Worm (Caenorhabditis elegans) whole organism, early embryonic: Measurements from ENCODE around the gene C32B5.6.
"Not testable (repeated sequence)": the region's sequence is repeated elsewhere in the genome, so short reads cannot be mapped to it uniquely, and the experiment has no call there.

Experiments
- B0310.2 ChIP-seq: sonication (generic microtip); optimal IDR thresholded peaks from 2 replicates; lab custom pipeline; 2016; ENCODE audit warnings: mild to moderate bottlenecking, missing genetic modification characterization, missing compliant biosample characterization
- F13C5.2 ChIP-seq: sonication (generic microtip); optimal IDR thresholded peaks from 2 replicates; lab custom pipeline; 2017; ENCODE audit warnings: mild to moderate bottlenecking, missing genetic modification characterization, inconsistent platforms, missing compliant biosample characterization
- aly-1 ChIP-seq: sonication (generic microtip); optimal IDR thresholded peaks from 2 replicates; lab custom pipeline; 2016; ENCODE audit warnings: missing genetic modification characterization, missing compliant biosample characterization
- ama-1 ChIP-seq: fragments of 150-350 bp; optimal IDR thresholded peaks from 2 replicates; lab custom pipeline; 2014
- ceh-13 ChIP-seq: fragments of 200-800 bp; sonication (Bioruptor generic); optimal IDR thresholded peaks from 2 replicates; lab custom pipeline; 2018; ENCODE audit warnings: mild to moderate bottlenecking, missing genetic modification characterization, missing compliant biosample characterization
- ceh-36 ChIP-seq: sonication (generic microtip); optimal IDR thresholded peaks from 2 replicates; lab custom pipeline; 2016; ENCODE audit warnings: missing genetic modification characterization, inconsistent platforms, missing compliant biosample characterization
- ets-7 ChIP-seq: sonication (generic microtip); optimal IDR thresholded peaks from 2 replicates; lab custom pipeline; 2016; ENCODE audit warnings: missing genotype, missing genetic modification characterization, missing compliant biosample characterization
- flt-1 ChIP-seq: fragments of 200-800 bp; sonication (Bioruptor generic); IDR thresholded peaks from 2 replicates; pipeline ENCODE4 v1.3.6; 2022; ENCODE audit warnings: missing genetic modification characterization, missing compliant biosample characterization
- hmbx-1 ChIP-seq: sonication (generic microtip); optimal IDR thresholded peaks from 2 replicates; lab custom pipeline; 2016; ENCODE audit warnings: mild to moderate bottlenecking, missing genetic modification characterization, missing compliant biosample characterization
- hmg-4 ChIP-seq: fragments of 200-800 bp; sonication (Bioruptor generic); optimal IDR thresholded peaks from 2 replicates; lab custom pipeline; 2018; ENCODE audit warnings: mild to moderate bottlenecking, missing genetic modification characterization, missing compliant biosample characterization
- hnd-1 ChIP-seq: sonication (generic microtip); optimal IDR thresholded peaks from 2 replicates; lab custom pipeline; 2016; ENCODE audit warnings: missing genetic modification characterization, missing compliant biosample characterization
- pes-1 ChIP-seq: fragments of 200-800 bp; sonication (Bioruptor generic); IDR thresholded peaks from 2 replicates; pipeline ENCODE4 v1.3.6; 2022; ENCODE audit warnings: missing genetic modification reagents, missing genetic modification characterization, missing compliant biosample characterization
- scrt-1 ChIP-seq: fragments of 200-800 bp; sonication (Bioruptor generic); IDR thresholded peaks from 2 replicates; pipeline ENCODE4 v1.3.6; 2022; ENCODE audit warnings: missing genetic modification characterization, missing compliant biosample characterization
- sea-1 ChIP-seq: fragments of 200-800 bp; sonication (Bioruptor generic); conservative IDR thresholded peaks from 2 replicates; pipeline ENCODE4 v1.3.6; 2022; ENCODE audit warnings: missing genetic modification characterization, missing compliant biosample characterization
- tbx-11 ChIP-seq: fragments of 200-800 bp; sonication (Bioruptor generic); IDR thresholded peaks from 2 replicates; pipeline ENCODE4 v1.3.6; 2022; ENCODE audit warnings: missing genetic modification characterization, missing compliant biosample characterization
- tbx-37 ChIP-seq: fragments of 200-800 bp; sonication (Bioruptor generic); conservative IDR thresholded peaks from 2 replicates; pipeline ENCODE4 v1.3.6; 2022; ENCODE audit warnings: missing genetic modification reagents, missing genetic modification characterization, missing compliant biosample characterization
- tra-4 ChIP-seq: sonication (generic microtip); optimal IDR thresholded peaks from 2 replicates; lab custom pipeline; 2017; ENCODE audit warnings: missing genetic modification characterization, missing compliant biosample characterization

Gene C32B5.6

ce11 chrII:937265-937664 lies 30.9 kb upstream of the C32B5.6 start:
- TF ChIP-seq hnd-1 (no peak), sea-1 (GFP tag; lab: Robert Waterston, UW) (0 out of 2 replicates have a peak, but pooled peaks have one; percentile 22)

ce11 chrII:938549-938948 lies 29.7 kb upstream of the C32B5.6 start, which contains the start of gene R07C3.3:
R07C3.3 (plus strand) TSS chrII:938849.
- TF ChIP-seq hmg-4 (no peak), flt-1 (GFP tag; lab: Robert Waterston, UW) (no peak), tbx-37 (GFP tag; lab: Robert Waterston, UW) (no peak), hnd-1 (no peak), pes-1 (GFP tag; lab: Robert Waterston, UW) (no peak), sea-1 (GFP tag; lab: Robert Waterston, UW) (no peak), tra-4 (tag; lab: Kevin White, UChicago) (no peak), hmbx-1 (tag; lab: Kevin White, UChicago) (no peak), ama-1 (lab: Kevin White, UChicago) (no peak), ets-7 (tag; lab: Kevin White, UChicago) (no peak), B0310.2 (no peak), scrt-1 (GFP tag; lab: Robert Waterston, UW) (no peak), ceh-36 (no peak), aly-1 (tag; lab: Kevin White, UChicago) (no peak), ceh-13 (GFP tag; lab: Kevin White, UChicago) (no peak), tbx-11 (GFP tag; lab: Robert Waterston, UW) (no peak)

ce11 chrII:940779-941178 lies 27.4 kb upstream of the C32B5.6 start, which contains the start of gene fbxc-36:
fbxc-36 (plus strand) TSS chrII:940983.
- no peak for TF ChIP-seq sea-1 (GFP tag; lab: Robert Waterston, UW)
- TF ChIP-seq scrt-1 (GFP tag; lab: Robert Waterston, UW) = no peak

- no peak for TF ChIP-seq tbx-11 (GFP tag; lab: Robert Waterston, UW)
- TF ChIP-seq scrt-1 (GFP tag; lab: Robert Waterston, UW) = no peak
- no peak for TF ChIP-seq ceh-13 (GFP tag; lab: Kevin White, UChicago)
- no peak for TF ChIP-seq hnd-1
- TF ChIP-seq tra-4 (tag; lab: Kevin White, UChicago) = no peak
- no peak for TF ChIP-seq hmg-4
- no peak for TF ChIP-seq ets-7 (tag; lab: Kevin White, UChicago)
- no peak for TF ChIP-seq ceh-36
- no peak for TF ChIP-seq F13C5.2 (tag; lab: Kevin White, UChicago)
- TF ChIP-seq B0310.2 = no peak
These were observed 24.4 kb upstream of the C32B5.6 start, which contains the start of gene clec-43 for ce11 chrII:943773-944172. clec-43 (plus strand) TSS chrII:944066.

ce11 chrII:948091-948490 lies 20.1 kb upstream of the C32B5.6 start, which contains the start of gene fbxc-32:
fbxc-32 (minus strand) TSS chrII:948191.
- TF ChIP-seq tbx-11 (GFP tag; lab: Robert Waterston, UW) = no peak
- no peak for TF ChIP-seq flt-1 (GFP tag; lab: Robert Waterston, UW)
- TF ChIP-seq hmg-4 = no peak
- TF ChIP-seq hmbx-1 (tag; lab: Kevin White, UChicago) = no peak
- TF ChIP-seq tbx-37 (GFP tag; lab: Robert Waterston, UW) = no peak
- TF ChIP-seq F13C5.2 (tag; lab: Kevin White, UChicago) = no peak
- no peak for TF ChIP-seq ceh-36
- no peak for TF ChIP-seq ama-1 (lab: Kevin White, UChicago)

ce11 chrII:950374-950773 lies 17.8 kb upstream of the C32B5.6 start:
- TF ChIP-seq tbx-11 (GFP tag; lab: Robert Waterston, UW) (no peak), ama-1 (lab: Kevin White, UChicago) (no peak), sea-1 (GFP tag; lab: Robert Waterston, UW) (no peak), scrt-1 (GFP tag; lab: Robert Waterston, UW) (no peak), pes-1 (GFP tag; lab: Robert Waterston, UW) (no peak), ceh-13 (GFP tag; lab: Kevin White, UChicago) (no peak), tbx-37 (GFP tag; lab: Robert Waterston, UW) (no peak), aly-1 (tag; lab: Kevin White, UChicago) (no peak), F13C5.2 (tag; lab: Kevin White, UChicago) (no peak), hmbx-1 (tag; lab: Kevin White, UChicago) (no peak), B0310.2 (no peak), tra-4 (tag; lab: Kevin White, UChicago) (no peak), flt-1 (GFP tag; lab: Robert Waterston, UW) (no peak), hnd-1 (no peak), ets-7 (tag; lab: Kevin White, UChicago) (no peak)

ce11 chrII:953052-953451 lies 15.2 kb upstream of the C32B5.6 start:
- TF ChIP-seq B0310.2 (no peak), pes-1 (GFP tag; lab: Robert Waterston, UW) (no peak), scrt-1 (GFP tag; lab: Robert Waterston, UW) (no peak), tbx-37 (GFP tag; lab: Robert Waterston, UW) (no peak), tra-4 (tag; lab: Kevin White, UChicago) (no peak), aly-1 (tag; lab: Kevin White, UChicago) (no peak), ceh-13 (GFP tag; lab: Kevin White, UChicago) (no peak), ama-1 (lab: Kevin White, UChicago) (no peak), hnd-1 (no peak), sea-1 (GFP tag; lab: Robert Waterston, UW) (no peak)

- TF ChIP-seq scrt-1, tbx-37, sea-1 (GFP tag; lab: Robert Waterston, UW): not testable (repeated sequence)
These were observed 13.6 kb upstream of the C32B5.6 start, which contains the start of gene fbxc-7 for ce11 chrII:954626-955025. fbxc-7 (plus strand) TSS chrII:954926.
